Worm (Caenorhabditis elegans): ENCODE measurements around the gene grsp-1.

Gene grsp-1

DNA sequence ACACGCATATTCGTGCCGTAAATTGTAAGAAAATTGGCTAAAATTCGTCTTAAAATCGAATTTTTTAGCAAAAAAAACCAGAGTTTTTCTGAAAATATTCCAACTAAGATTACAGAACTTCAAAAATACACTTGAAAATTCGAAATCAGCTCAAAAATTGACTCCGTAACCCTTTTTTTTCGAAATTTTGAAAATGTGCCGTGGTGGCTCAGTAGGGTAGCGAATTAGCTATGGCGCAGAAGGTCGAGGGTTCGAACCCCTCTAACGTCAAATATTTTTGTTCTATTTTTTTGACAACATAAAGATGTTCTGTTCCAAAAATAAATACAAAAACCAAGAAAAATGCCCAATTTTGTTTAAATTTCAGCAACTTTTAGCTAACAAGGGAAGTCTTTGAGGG, 29.8 kb upstream of the grsp-1 start:
- TF ChIP-seq attf-4 (tag; optimal IDR thresholded peaks at IDR 0.05) (no peak), lin-38 (GFP tag; IDR thresholded peaks at IDR 0.05) (no peak), dpl-1 (GFP tag; optimal IDR thresholded peaks at IDR 0.05) (no peak), pqm-1 (tag; optimal IDR thresholded peaks at IDR 0.05) (no peak), Y75B8A.6 (GFP tag; IDR thresholded peaks at IDR 0.05) (no peak), nhr-28 (tag; optimal IDR thresholded peaks at IDR 0.05) (no peak)

DNA sequence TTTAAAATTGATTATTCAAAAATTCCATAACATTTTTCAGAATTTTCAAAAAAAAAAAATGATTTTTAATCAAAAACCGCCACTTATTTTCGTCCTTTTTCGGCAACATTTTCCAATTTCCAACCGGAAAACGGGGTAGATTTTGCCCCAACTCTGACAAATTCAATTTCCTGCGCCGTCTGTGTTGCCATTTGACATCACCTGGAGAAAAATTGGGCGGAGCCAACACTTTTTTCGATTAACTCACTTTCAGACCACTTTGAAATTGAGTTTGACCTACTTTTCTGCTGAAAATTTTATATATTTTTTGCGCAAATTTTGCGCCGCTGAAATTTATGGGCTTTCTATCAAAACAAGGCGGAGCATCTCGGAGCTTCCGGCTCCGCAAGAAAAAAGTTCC, 27.0 kb upstream of the grsp-1 start:
- TF ChIP-seq aha-1 (tag) = peak; percentile 78
- TF ChIP-seq arid-1 (GFP tag; conservative IDR thresholded peaks at IDR 0.05) = no peak

DNA sequence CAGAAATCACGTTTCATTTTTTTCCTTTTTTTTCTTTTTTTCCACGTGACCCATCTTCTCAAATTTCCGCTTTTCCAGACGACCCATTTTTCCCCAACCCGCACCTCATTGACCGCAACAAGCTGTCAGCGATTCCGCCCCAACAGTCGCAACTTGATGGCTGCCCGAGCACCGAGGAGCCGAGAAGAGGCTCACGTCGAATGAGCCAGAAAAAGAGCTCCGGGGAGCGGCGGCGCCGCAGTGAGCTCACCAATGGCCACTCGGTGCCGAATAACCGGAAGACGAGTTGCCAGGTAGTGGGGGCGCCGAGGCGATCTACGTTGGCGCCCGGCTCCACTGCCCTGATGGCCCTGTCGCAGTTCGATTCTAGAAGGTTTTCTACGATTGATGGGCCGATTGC, 18.5 kb upstream of the grsp-1 start:
- TF ChIP-seq unc-62 (GFP tag; optimal IDR thresholded peaks at IDR 0.05 in 1 of 2) (peak in 1 of 2 experiments; percentile 49), unc-62 (tag; optimal IDR thresholded peaks at IDR 0.05) (no peak), madf-9 (GFP tag; conservative IDR thresholded peaks at IDR 0.05) (no peak), F49E8.2 (tag; optimal IDR thresholded peaks at IDR 0.05; ENCODE audit: borderline replicate concordance) (no peak), egl-43 (GFP tag; IDR thresholded peaks at IDR 0.05) (0 out of 2 replicates have a peak, but pooled peaks have one; percentile 53), daf-8 (GFP tag; IDR thresholded peaks at IDR 0.05) (no peak), mxl-2 (GFP tag; conservative IDR thresholded peaks at IDR 0.05) (no peak), set-16 (GFP tag; IDR thresholded peaks at IDR 0.05) (peak; percentile 95), dmd-8 (GFP tag; IDR thresholded peaks at IDR 0.05) (no peak), snpc-1.2 (GFP tag; IDR thresholded peaks at IDR 0.05) (no peak), zfp-3 (GFP tag; conservative IDR thresholded peaks at IDR 0.05) (no peak), F44E2.7 (GFP tag; IDR thresholded peaks at IDR 0.05) (no peak), ztf-7 (tag; optimal IDR thresholded peaks at IDR 0.05) (no peak), T26A8.4 (GFP tag; IDR thresholded peaks at IDR 0.05) (no peak), pqm-1 (tag; optimal IDR thresholded peaks at IDR 0.05) (no peak)

DNA sequence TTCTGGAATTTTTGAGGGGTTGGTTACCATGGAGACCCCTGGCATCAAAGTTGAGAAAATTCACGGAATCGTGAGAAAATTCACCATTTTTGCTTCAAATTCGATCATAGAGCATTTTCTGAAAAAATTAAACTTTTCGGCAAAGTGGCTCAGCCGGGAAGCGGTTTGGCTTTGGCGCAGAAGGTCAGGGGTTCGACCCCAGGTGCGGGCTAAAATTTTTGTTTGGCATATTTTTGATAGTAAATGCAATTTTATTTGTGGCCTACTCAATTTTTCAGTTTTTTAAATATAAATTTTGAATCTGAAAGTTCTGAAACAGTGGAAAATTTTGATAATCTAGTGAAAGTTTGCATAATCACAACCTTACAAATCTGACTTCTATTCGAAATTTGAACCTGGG, 10.2 kb upstream of the grsp-1 start:
- TF ChIP-seq hif-1 (tag; optimal IDR thresholded peaks at IDR 0.05) (no peak), nhr-237 (tag; optimal IDR thresholded peaks at IDR 0.05) (no peak), ztf-7 (tag; optimal IDR thresholded peaks at IDR 0.05) (no peak), ceh-82 (tag; optimal IDR thresholded peaks at IDR 0.05) (no peak), aha-1 (tag) (peak; percentile 96), ceh-44 (GFP tag; IDR thresholded peaks at IDR 0.05) (no peak), Y105C5A.15 (GFP tag; IDR thresholded peaks at IDR 0.05) (no peak)

DNA sequence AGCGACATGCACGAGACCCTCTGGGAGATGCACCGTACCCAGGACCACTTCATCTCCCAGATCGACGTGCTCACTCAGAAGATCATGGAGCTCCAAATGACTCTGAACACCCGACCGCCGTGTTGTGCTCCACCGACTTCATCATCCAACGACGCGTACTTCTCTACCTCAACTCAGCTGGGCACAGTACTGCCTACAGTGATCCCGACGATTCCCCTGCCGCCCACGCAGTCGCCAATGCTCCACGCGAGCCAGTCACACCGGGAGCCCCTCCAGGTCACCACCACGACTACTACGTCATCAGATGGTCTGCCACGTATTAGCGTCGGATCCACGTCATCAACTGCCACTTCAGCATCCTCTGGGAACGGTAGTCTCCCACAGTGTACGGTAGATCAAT, 3.9 kb upstream of the grsp-1 start:
- TF ChIP-seq set-16 (GFP tag; IDR thresholded peaks at IDR 0.05) (peak; percentile 75), tra-1 (GFP tag; IDR thresholded peaks at IDR 0.05) (no peak), egl-43 (GFP tag; IDR thresholded peaks at IDR 0.05) (peak; percentile 66; the same call in 1 of the 2 replicates)

DNA sequence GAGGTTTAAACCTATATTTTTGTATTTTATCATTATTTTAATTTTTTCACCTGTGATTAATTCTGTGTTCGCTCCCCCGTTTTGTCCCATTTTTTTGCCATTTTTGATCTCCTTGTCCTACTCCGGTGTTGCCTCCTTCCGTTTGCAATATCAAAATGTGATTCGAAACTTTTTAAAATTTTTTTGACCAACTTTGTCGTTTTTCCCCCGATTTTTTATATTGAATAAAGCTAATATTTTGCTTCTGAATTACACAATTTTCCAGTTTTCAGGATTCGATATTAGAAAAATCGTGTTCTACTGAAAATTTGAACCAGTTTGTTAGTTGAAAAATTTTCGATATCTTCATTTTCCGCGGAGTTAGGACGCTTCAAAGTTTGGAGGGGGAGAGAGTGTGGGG, 3.4 kb upstream of the grsp-1 start, which contains the start of gene nlp-25:
TSS of gene nlp-25 (plus strand) at position 301 of the 400 bp plus-strand sequence.
- TF ChIP-seq madf-9 (GFP tag; conservative IDR thresholded peaks at IDR 0.05) (no peak), mep-1 (tag; optimal IDR thresholded peaks at IDR 0.05) (no peak), ceh-82 (tag; optimal IDR thresholded peaks at IDR 0.05) (no peak)

DNA sequence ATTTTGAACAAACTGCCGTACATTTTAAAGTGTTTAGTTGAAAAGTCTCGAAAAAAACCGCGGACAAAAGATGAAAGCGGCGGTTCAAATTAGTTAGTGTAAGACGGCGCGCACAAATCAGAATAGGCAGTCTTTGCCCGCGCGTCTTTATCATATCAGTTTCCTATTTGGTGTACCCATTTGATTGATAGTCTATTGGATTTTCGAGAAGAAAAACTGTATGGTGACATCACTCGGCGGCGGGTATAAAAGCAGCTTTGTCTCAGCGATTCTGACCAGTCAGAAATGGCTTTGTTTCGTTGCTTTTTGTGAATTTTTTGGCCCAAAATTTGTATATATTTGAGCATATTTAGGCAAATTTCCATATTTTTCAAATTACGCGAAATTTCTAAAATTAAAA, 629 bp upstream of the grsp-1 start:
- TF ChIP-seq gei-8 (GFP tag; optimal IDR thresholded peaks at IDR 0.05) (no peak), nhr-77 (tag; optimal IDR thresholded peaks at IDR 0.05) (no peak), pqm-1 (tag; optimal IDR thresholded peaks at IDR 0.05) (no peak), fos-1 (tag; optimal IDR thresholded peaks at IDR 0.05) (no peak), F44E2.7 (GFP tag; IDR thresholded peaks at IDR 0.05) (no peak), hmg-1.1 (GFP tag; IDR thresholded peaks at IDR 0.05) (no peak), daf-16 (GFP tag; optimal IDR thresholded peaks at IDR 0.05) (no peak), daf-16 (tag; optimal IDR thresholded peaks at IDR 0.05) (no peak), T26A8.4 (GFP tag; IDR thresholded peaks at IDR 0.05) (0 out of 2 replicates have a peak, but pooled peaks have one; percentile 23), F26F4.8 (GFP tag; conservative IDR thresholded peaks at IDR 0.05) (no peak), zag-1 (tag; optimal IDR thresholded peaks at IDR 0.05) (no peak), nhr-28 (tag; optimal IDR thresholded peaks at IDR 0.05) (peak; percentile 68), arid-1 (GFP tag; conservative IDR thresholded peaks at IDR 0.05) (no peak), snpc-1.2 (GFP tag; IDR thresholded peaks at IDR 0.05) (no peak), ama-1 (optimal IDR thresholded peaks at IDR 0.05) (peak; percentile 5), lin-13 (GFP tag; optimal IDR thresholded peaks at IDR 0.05) (no peak), ceh-82 (tag; optimal IDR thresholded peaks at IDR 0.05) (no peak), lsy-2 (tag; optimal IDR thresholded peaks at IDR 0.05) (no peak), nhr-237 (tag; optimal IDR thresholded peaks at IDR 0.05) (no peak), D1046.2 (GFP tag; IDR thresholded peaks at IDR 0.05) (no peak), set-16 (GFP tag; IDR thresholded peaks at IDR 0.05) (no peak), tra-1 (GFP tag; IDR thresholded peaks at IDR 0.05) (no peak)

Measured in whole organism, L4 larva.